Fruit fly (Drosophila melanogaster) whole organism, wandering third instar larva: ENCODE results near the gene CG32036.

Source experiments
- Abd-B ChIP-seq: fragments of >200 bp; optimal IDR thresholded peaks from 2 replicates; lab custom pipeline; 2017; ENCODE audit warnings: missing biosample characterization, missing genetic modification characterization
- CG32264 ChIP-seq: fragments of 200-800 bp; sonication (Bioruptor generic); optimal IDR thresholded peaks from 2 replicates; lab custom pipeline; 2016; ENCODE audit warnings: missing biosample characterization, missing genetic modification characterization
- CG9705 ChIP-seq: fragments of 200-800 bp; sonication (Bioruptor generic); optimal IDR thresholded peaks from 2 replicates; lab custom pipeline; 2018; ENCODE audit warnings: missing biosample characterization, mild to moderate bottlenecking, missing genetic modification characterization
- CrebA ChIP-seq: fragments of 200-800 bp; sonication (Bioruptor generic); optimal IDR thresholded peaks from 2 replicates; lab custom pipeline; 2016; ENCODE audit warnings: missing biosample characterization, mild to moderate bottlenecking, missing genetic modification characterization, borderline replicate concordance
- Dfd ChIP-seq: fragments of >200 bp; optimal IDR thresholded peaks from 2 replicates; lab custom pipeline; 2017; ENCODE audit warnings: missing biosample characterization, missing genetic modification characterization
- Dif ChIP-seq: fragments of 200-275, 200-300 bp; sonication (Bioruptor generic); optimal IDR thresholded peaks from 2 replicates; lab custom pipeline; 2018; ENCODE audit warnings: missing biosample characterization, missing genetic modification characterization; ENCODE audit not compliant: partially characterized antibody
- GATAd ChIP-seq: sonication (Bioruptor generic); optimal IDR thresholded peaks from 2 replicates; lab custom pipeline; 2016; ENCODE audit warnings: missing biosample characterization, missing genetic modification characterization
- HLH106 ChIP-seq: fragments of 200-800 bp; optimal IDR thresholded peaks from 3 replicates; lab custom pipeline; 2019; ENCODE audit warnings: missing biosample characterization, mild to moderate bottlenecking, missing genetic modification characterization, moderate library complexity
- Hnf4 ChIP-seq: fragments of 200-800 bp; sonication (Bioruptor generic); optimal IDR thresholded peaks from 2 replicates; lab custom pipeline; 2016; ENCODE audit warnings: missing biosample characterization, mild to moderate bottlenecking, missing genetic modification characterization
- Hr78 ChIP-seq: fragments of >200 bp; optimal IDR thresholded peaks from 2 replicates; lab custom pipeline; 2017; ENCODE audit warnings: missing biosample characterization, missing genetic modification characterization
- Hr83 ChIP-seq: fragments of 200-300 bp; sonication (Bioruptor generic); optimal IDR thresholded peaks from 2 replicates; lab custom pipeline; 2016; ENCODE audit warnings: missing biosample characterization, mild to moderate bottlenecking, missing genetic modification characterization, moderate library complexity; ENCODE audit not compliant: poor library complexity, severe bottlenecking
- Jra ChIP-seq: sonication (Bioruptor generic); optimal IDR thresholded peaks from 2 replicates; lab custom pipeline; 2016; ENCODE audit warnings: missing biosample characterization, missing genetic modification characterization
- Mio ChIP-seq: sonication (Bioruptor generic); optimal IDR thresholded peaks from 2 replicates; lab custom pipeline; 2016; ENCODE audit warnings: missing biosample characterization, missing genetic modification characterization
- Myc ChIP-seq: fragments of >200 bp; optimal IDR thresholded peaks from 2 replicates; lab custom pipeline; 2017
- N ChIP-seq: fragments of >200 bp; optimal IDR thresholded peaks from 2 replicates; lab custom pipeline; 2018; ENCODE audit warnings: missing biosample characterization, missing external identifiers, missing genetic modification characterization
- OdsH ChIP-seq: fragments of 200-800 bp; sonication (Bioruptor generic); optimal IDR thresholded peaks from 2 replicates; lab custom pipeline; 2016; ENCODE audit warnings: missing biosample characterization, mild to moderate bottlenecking, missing genetic modification characterization
- Rel ChIP-seq, 2 experiments: fragments of 200-800 bp; sonication (Bioruptor generic) in 1 of 2; optimal IDR thresholded peaks; 2 replicates in 1 of 2; 3 replicates in 1 of 2; lab custom pipeline; 2016 to 2019; ENCODE audit warnings: mild to moderate bottlenecking in 2 of 2, missing biosample characterization in 2 of 2, missing genetic modification characterization in 2 of 2, moderate library complexity in 1 of 2
- Sp1 ChIP-seq: fragments of 200-800 bp; sonication (Bioruptor generic); optimal IDR thresholded peaks from 3 replicates; lab custom pipeline; 2019; ENCODE audit warnings: missing biosample characterization, mild to moderate bottlenecking, missing genetic modification characterization, moderate library complexity
- Vsx2 ChIP-seq: fragments of 200-300, 225-300 bp; sonication (Bioruptor generic); optimal IDR thresholded peaks from 2 replicates; lab custom pipeline; 2018; ENCODE audit warnings: missing biosample characterization, missing genetic modification characterization; ENCODE audit not compliant: partially characterized antibody
- br ChIP-seq: fragments of 200-800 bp; sonication (Bioruptor generic); optimal IDR thresholded peaks from 2 replicates; lab custom pipeline; 2016; ENCODE audit warnings: missing biosample characterization, missing genetic modification characterization
- brk ChIP-seq: fragments of 200-800 bp; sonication (Bioruptor generic); optimal IDR thresholded peaks from 2 replicates; lab custom pipeline; 2016; ENCODE audit warnings: missing biosample characterization, mild to moderate bottlenecking, missing genetic modification characterization
- dl ChIP-seq, 2 experiments: fragments of 175-275, 200-275 bp in 1 of 2; fragments of 200-275 bp in 1 of 2; sonication (Bioruptor generic); optimal IDR thresholded peaks; lab custom pipeline; 2018; ENCODE audit warnings: mild to moderate bottlenecking in 2 of 2, missing biosample characterization in 2 of 2, missing genetic modification characterization in 2 of 2, moderate library complexity in 2 of 2; ENCODE audit not compliant: partially characterized antibody in 2 of 2, insufficient read depth in 1 of 2
- dmrt93B ChIP-seq: fragments of 200-800 bp; sonication (Bioruptor generic); optimal IDR thresholded peaks from 2 replicates; lab custom pipeline; 2018; ENCODE audit warnings: missing biosample characterization, mild to moderate bottlenecking, missing genetic modification characterization
- dsf ChIP-seq: sonication (Bioruptor generic); optimal IDR thresholded peaks from 2 replicates; lab custom pipeline; 2016; ENCODE audit warnings: missing biosample characterization, missing genetic modification characterization, borderline replicate concordance
- ey ChIP-seq: fragments of 200-800 bp; sonication (Bioruptor generic); optimal IDR thresholded peaks from 2 replicates; lab custom pipeline; 2016; ENCODE audit warnings: missing biosample characterization, missing genetic modification characterization
- foxo ChIP-seq, 2 experiments: fragments of 200-800 bp; sonication (Bioruptor generic); optimal IDR thresholded peaks; 2 replicates in 1 of 2; 3 replicates in 1 of 2; lab custom pipeline; 2016 to 2017; ENCODE audit warnings: missing biosample characterization in 2 of 2, missing genetic modification characterization in 2 of 2
- fru ChIP-seq: fragments of 200-800 bp; sonication (Bioruptor generic); optimal IDR thresholded peaks from 3 replicates; lab custom pipeline; 2016; ENCODE audit warnings: missing biosample characterization, mild to moderate bottlenecking, missing genetic modification characterization
- h ChIP-seq: fragments of 200-800 bp; sonication (Bioruptor generic); optimal IDR thresholded peaks from 3 replicates; lab custom pipeline; 2016; ENCODE audit warnings: missing biosample characterization, mild to moderate bottlenecking, missing genetic modification characterization
- jim ChIP-seq: fragments of 175-275, 200-325 bp; sonication (Bioruptor generic); optimal IDR thresholded peaks from 2 replicates; lab custom pipeline; 2016; ENCODE audit warnings: missing biosample characterization, mild to moderate bottlenecking, missing genetic modification characterization
- lola ChIP-seq: fragments of >200 bp; optimal IDR thresholded peaks from 2 replicates; lab custom pipeline; 2017; ENCODE audit warnings: missing biosample characterization, missing genetic modification characterization
- pan ChIP-seq: fragments of >200 bp; optimal IDR thresholded peaks from 2 replicates; lab custom pipeline; 2017
- psq ChIP-seq: fragments of 200-800 bp; sonication (Bioruptor generic); optimal IDR thresholded peaks from 3 replicates; lab custom pipeline; 2017; ENCODE audit warnings: missing biosample characterization, mild to moderate bottlenecking, missing genetic modification characterization, moderate library complexity
- rgr ChIP-seq: fragments of 200-800 bp; sonication (Bioruptor generic); optimal IDR thresholded peaks from 3 replicates; lab custom pipeline; 2016; ENCODE audit warnings: missing biosample characterization, mild to moderate bottlenecking, missing genetic modification characterization
- sage ChIP-seq: fragments of 200-800 bp; sonication (Bioruptor generic); optimal IDR thresholded peaks from 2 replicates; lab custom pipeline; 2016; ENCODE audit warnings: missing biosample characterization, mild to moderate bottlenecking, missing genetic modification characterization
- sv ChIP-seq: fragments of 200-800 bp; sonication (Bioruptor generic); optimal IDR thresholded peaks from 3 replicates; lab custom pipeline; 2016; ENCODE audit warnings: missing biosample characterization, missing genetic modification characterization
- tai ChIP-seq: sonication (Bioruptor generic); optimal IDR thresholded peaks from 2 replicates; lab custom pipeline; 2016; ENCODE audit warnings: missing biosample characterization, missing genetic modification characterization
- usp ChIP-seq: fragments of >200 bp; optimal IDR thresholded peaks from 2 replicates; lab custom pipeline; 2017; ENCODE audit warnings: missing biosample characterization, missing genetic modification characterization
- woc ChIP-seq: sonication (Bioruptor generic); optimal IDR thresholded peaks from 2 replicates; lab custom pipeline; 2016; ENCODE audit warnings: missing biosample characterization, mild to moderate bottlenecking, missing genetic modification characterization

The CG32036 gene

DNA sequence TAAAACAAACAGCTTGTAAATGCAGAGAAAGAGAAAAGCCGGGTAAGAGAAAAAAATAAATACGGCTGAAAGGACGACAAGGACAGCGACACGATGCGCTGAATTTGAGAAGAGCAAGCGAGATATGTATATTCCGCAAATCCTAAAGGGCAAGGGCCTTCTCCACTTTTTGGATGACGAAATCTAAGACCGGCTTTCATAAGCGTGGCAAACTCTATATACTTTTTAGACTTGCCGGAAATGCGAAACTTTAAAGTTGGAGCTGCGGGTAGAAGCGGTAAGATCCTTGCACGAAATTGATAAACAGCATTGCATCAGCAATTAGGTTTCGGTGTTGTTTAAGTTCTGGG, 16.7 kb upstream of the CG32036 start:
- TF ChIP-seq Mio (GFP tag; lab: Kevin White, UChicago) (no peak), dsf (GFP tag; lab: Kevin White, UChicago) (no peak), Dfd (no peak), br (GFP tag; lab: Kevin White, UChicago) (no peak), Vsx2 (GFP tag; lab: Kevin White, UChicago) (no peak), CG32264 (no peak), Sp1 (GFP tag; lab: Kevin White, UChicago) (no peak), Hr83 (GFP tag; lab: Kevin White, UChicago) (no peak)

DNA sequence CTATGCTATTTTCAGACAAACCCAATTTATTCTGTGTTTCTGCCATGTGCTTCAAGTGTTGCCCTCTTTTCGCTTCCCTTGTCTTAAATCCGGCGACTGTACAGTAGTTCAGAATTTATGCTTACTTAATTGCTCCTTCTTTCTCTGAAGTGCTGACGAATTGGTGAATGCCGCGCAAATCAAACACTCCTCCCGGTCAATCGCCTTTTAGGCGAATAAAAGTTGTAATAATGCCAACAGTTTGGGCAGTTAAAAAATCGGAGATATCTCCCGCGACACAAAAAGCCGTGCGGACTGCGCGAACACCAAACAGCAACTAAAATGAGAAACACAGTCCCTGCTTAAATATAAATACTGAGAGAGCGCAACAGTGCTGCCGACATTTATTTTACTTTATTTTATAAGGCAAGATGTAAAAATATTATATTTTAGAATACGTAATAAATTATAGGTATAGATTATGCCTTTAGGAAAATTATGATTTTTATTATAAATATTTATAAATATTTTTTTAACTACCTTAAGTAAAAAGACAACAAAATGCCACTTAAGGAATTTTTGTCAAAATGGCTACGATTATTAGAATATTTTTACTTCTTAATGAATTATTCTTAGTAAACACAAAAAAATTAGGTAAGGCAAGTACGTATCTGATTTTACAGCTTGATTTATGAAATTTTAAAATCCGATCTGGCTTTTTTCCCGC, 16.1 kb upstream of the CG32036 start, which contains the start of gene path:
Gene path, minus strand, starts transcription at position 322 of the 706 bp plus-strand sequence.
- TF ChIP-seq Rel (GFP tag; optimal IDR thresholded peaks at IDR 0.05; lab: Kevin White, UChicago), result no peak
- TF ChIP-seq Rel (tag; optimal IDR thresholded peaks at IDR 0.05; lab: Kevin White, UChicago), result peak; percentile 49
- no peak for TF ChIP-seq Mio (GFP tag; lab: Kevin White, UChicago)
- TF ChIP-seq Hr78 (GFP tag; lab: Kevin White, UChicago), result no peak
- TF ChIP-seq rgr (GFP tag; lab: Kevin White, UChicago), result peak; percentile 8
- no peak for TF ChIP-seq Dfd
- no peak for TF ChIP-seq pan (lab: Kevin White, UChicago)
- TF ChIP-seq dl (GFP tag; optimal IDR thresholded peaks at IDR 0.05; lab: Kevin White, UChicago; ENCODE audit: insufficient read depth in 1 of 2, partially characterized antibody in 2 of 2), result no peak
- no peak for TF ChIP-seq br (GFP tag; lab: Kevin White, UChicago)
- no peak for TF ChIP-seq GATAd (GFP tag; lab: Kevin White, UChicago)
- no peak for TF ChIP-seq lola (GFP tag; lab: Kevin White, UChicago)
- no peak for TF ChIP-seq dsf (GFP tag; lab: Kevin White, UChicago)
- TF ChIP-seq Vsx2 (GFP tag; lab: Kevin White, UChicago), result no peak
- TF ChIP-seq psq, result no peak
- TF ChIP-seq dmrt93B (GFP tag; lab: Kevin White, UChicago), result no peak
- no peak for TF ChIP-seq usp
- TF ChIP-seq foxo (GFP tag; optimal IDR thresholded peaks at IDR 0.05; lab: Kevin White, UChicago), result peak in 1 of 2 experiments; percentile 27
- TF ChIP-seq Sp1 (GFP tag; lab: Kevin White, UChicago), result peak; percentile 65
- TF ChIP-seq Dif (GFP tag; lab: Kevin White, UChicago), result peak; percentile 27
- TF ChIP-seq woc (GFP tag; lab: Kevin White, UChicago), result peak; percentile 35
- TF ChIP-seq brk (GFP tag; lab: Kevin White, UChicago), result no peak
- no peak for TF ChIP-seq CrebA
- peak; percentile 58 for TF ChIP-seq HLH106 (tag; lab: Kevin White, UChicago)
- TF ChIP-seq CG9705 (GFP tag; lab: Kevin White, UChicago), result no peak
- TF ChIP-seq ey (GFP tag; lab: Kevin White, UChicago), result no peak
- no peak for TF ChIP-seq sage
- no peak for TF ChIP-seq sv (GFP tag; lab: Kevin White, UChicago)
- TF ChIP-seq Jra (GFP tag; lab: Kevin White, UChicago), result peak; percentile 14
- no peak for TF ChIP-seq Abd-B (GFP tag; lab: Kevin White, UChicago)
- TF ChIP-seq fru, result peak; percentile 4
- peak; percentile 37 for TF ChIP-seq jim
- no peak for TF ChIP-seq h (GFP tag; lab: Kevin White, UChicago)
- TF ChIP-seq CG32264, result no peak
- peak; percentile 90 for TF ChIP-seq Myc (lab: Kevin White, UChicago)
- peak; percentile 42 for TF ChIP-seq tai (GFP tag; lab: Kevin White, UChicago)
- peak; percentile 39 for TF ChIP-seq Hnf4 (GFP tag; lab: Kevin White, UChicago)
- TF ChIP-seq Hr83 (GFP tag; lab: Kevin White, UChicago), result peak; percentile 65
- no peak for TF ChIP-seq N
- no peak for TF ChIP-seq OdsH (GFP tag; lab: Kevin White, UChicago)
